Worm (Caenorhabditis elegans) whole organism, early embryonic: ENCODE measurements around the gene alh-11.

Source experiments
- B0310.2 ChIP-seq: sonication (generic microtip); optimal IDR thresholded peaks from 2 replicates; lab custom pipeline; 2016; ENCODE audit warnings: mild to moderate bottlenecking, missing genetic modification characterization, missing compliant biosample characterization
- F13C5.2 ChIP-seq: sonication (generic microtip); optimal IDR thresholded peaks from 2 replicates; lab custom pipeline; 2017; ENCODE audit warnings: mild to moderate bottlenecking, missing genetic modification characterization, inconsistent platforms, missing compliant biosample characterization
- aly-1 ChIP-seq: sonication (generic microtip); optimal IDR thresholded peaks from 2 replicates; lab custom pipeline; 2016; ENCODE audit warnings: missing genetic modification characterization, missing compliant biosample characterization
- ama-1 ChIP-seq: fragments of 150-350 bp; optimal IDR thresholded peaks from 2 replicates; lab custom pipeline; 2014
- ceh-13 ChIP-seq: fragments of 200-800 bp; sonication (Bioruptor generic); optimal IDR thresholded peaks from 2 replicates; lab custom pipeline; 2018; ENCODE audit warnings: mild to moderate bottlenecking, missing genetic modification characterization, missing compliant biosample characterization
- ceh-36 ChIP-seq: sonication (generic microtip); optimal IDR thresholded peaks from 2 replicates; lab custom pipeline; 2016; ENCODE audit warnings: missing genetic modification characterization, inconsistent platforms, missing compliant biosample characterization
- ets-7 ChIP-seq: sonication (generic microtip); optimal IDR thresholded peaks from 2 replicates; lab custom pipeline; 2016; ENCODE audit warnings: missing genotype, missing genetic modification characterization, missing compliant biosample characterization
- flt-1 ChIP-seq: fragments of 200-800 bp; sonication (Bioruptor generic); IDR thresholded peaks from 2 replicates; pipeline ENCODE4 v1.3.6; 2022; ENCODE audit warnings: missing genetic modification characterization, missing compliant biosample characterization
- hmbx-1 ChIP-seq: sonication (generic microtip); optimal IDR thresholded peaks from 2 replicates; lab custom pipeline; 2016; ENCODE audit warnings: mild to moderate bottlenecking, missing genetic modification characterization, missing compliant biosample characterization
- hmg-4 ChIP-seq: fragments of 200-800 bp; sonication (Bioruptor generic); optimal IDR thresholded peaks from 2 replicates; lab custom pipeline; 2018; ENCODE audit warnings: mild to moderate bottlenecking, missing genetic modification characterization, missing compliant biosample characterization
- hnd-1 ChIP-seq: sonication (generic microtip); optimal IDR thresholded peaks from 2 replicates; lab custom pipeline; 2016; ENCODE audit warnings: missing genetic modification characterization, missing compliant biosample characterization
- pes-1 ChIP-seq: fragments of 200-800 bp; sonication (Bioruptor generic); IDR thresholded peaks from 2 replicates; pipeline ENCODE4 v1.3.6; 2022; ENCODE audit warnings: missing genetic modification reagents, missing genetic modification characterization, missing compliant biosample characterization
- scrt-1 ChIP-seq: fragments of 200-800 bp; sonication (Bioruptor generic); IDR thresholded peaks from 2 replicates; pipeline ENCODE4 v1.3.6; 2022; ENCODE audit warnings: missing genetic modification characterization, missing compliant biosample characterization
- sea-1 ChIP-seq: fragments of 200-800 bp; sonication (Bioruptor generic); conservative IDR thresholded peaks from 2 replicates; pipeline ENCODE4 v1.3.6; 2022; ENCODE audit warnings: missing genetic modification characterization, missing compliant biosample characterization
- tbx-11 ChIP-seq: fragments of 200-800 bp; sonication (Bioruptor generic); IDR thresholded peaks from 2 replicates; pipeline ENCODE4 v1.3.6; 2022; ENCODE audit warnings: missing genetic modification characterization, missing compliant biosample characterization
- tbx-37 ChIP-seq: fragments of 200-800 bp; sonication (Bioruptor generic); conservative IDR thresholded peaks from 2 replicates; pipeline ENCODE4 v1.3.6; 2022; ENCODE audit warnings: missing genetic modification reagents, missing genetic modification characterization, missing compliant biosample characterization
- tra-4 ChIP-seq: sonication (generic microtip); optimal IDR thresholded peaks from 2 replicates; lab custom pipeline; 2017; ENCODE audit warnings: missing genetic modification characterization, missing compliant biosample characterization

Gene alh-11

ce11 chrIII:750028-750427, 28.6 kb downstream of the alh-11 start:
- no peak for TF ChIP-seq B0310.2 (tag; lab: Kevin White, UChicago)
- TF ChIP-seq hnd-1 (tag; lab: Kevin White, UChicago): no peak
- no peak for TF ChIP-seq ama-1 (lab: Kevin White, UChicago)
- TF ChIP-seq tra-4: no peak
- no peak for TF ChIP-seq scrt-1 (GFP tag; lab: Robert Waterston, UW)
- TF ChIP-seq sea-1 (GFP tag; lab: Robert Waterston, UW): no peak
- no peak for TF ChIP-seq flt-1 (GFP tag; lab: Robert Waterston, UW)
- TF ChIP-seq aly-1 (tag; lab: Kevin White, UChicago): no peak
- no peak for TF ChIP-seq F13C5.2 (tag; lab: Kevin White, UChicago)
- TF ChIP-seq ceh-13 (GFP tag; lab: Kevin White, UChicago): no peak
- no peak for TF ChIP-seq ceh-36 (tag; lab: Kevin White, UChicago)
- TF ChIP-seq tbx-11 (GFP tag; lab: Robert Waterston, UW): no peak
- no peak for TF ChIP-seq hmg-4 (GFP tag; lab: Kevin White, UChicago)
- TF ChIP-seq hmbx-1: no peak

- TF ChIP-seq hnd-1 (tag; lab: Kevin White, UChicago): no peak
- no peak for TF ChIP-seq hmg-4 (GFP tag; lab: Kevin White, UChicago)
- no peak for TF ChIP-seq aly-1 (tag; lab: Kevin White, UChicago)
- no peak for TF ChIP-seq ets-7
- TF ChIP-seq flt-1 (GFP tag; lab: Robert Waterston, UW): no peak
- TF ChIP-seq sea-1 (GFP tag; lab: Robert Waterston, UW): no peak
- TF ChIP-seq ama-1 (lab: Kevin White, UChicago): no peak
- no peak for TF ChIP-seq B0310.2 (tag; lab: Kevin White, UChicago)
- TF ChIP-seq F13C5.2 (tag; lab: Kevin White, UChicago): no peak
- TF ChIP-seq hmbx-1: no peak
- no peak for TF ChIP-seq tbx-11 (GFP tag; lab: Robert Waterston, UW)
- no peak for TF ChIP-seq tra-4
- TF ChIP-seq scrt-1 (GFP tag; lab: Robert Waterston, UW): no peak
- no peak for TF ChIP-seq ceh-13 (GFP tag; lab: Kevin White, UChicago)
- TF ChIP-seq tbx-37 (GFP tag; lab: Robert Waterston, UW): no peak
- no peak for TF ChIP-seq ceh-36 (tag; lab: Kevin White, UChicago)
- TF ChIP-seq pes-1 (GFP tag; lab: Robert Waterston, UW): no peak
Observed at ce11 chrIII:748782-749181, 29.9 kb downstream of the alh-11 start.

ce11 chrIII:744459-744858, 34.2 kb downstream of the alh-11 start:
- TF ChIP-seq hmg-4 (GFP tag; lab: Kevin White, UChicago) (no peak), tra-4 (no peak), flt-1 (GFP tag; lab: Robert Waterston, UW) (no peak), aly-1 (tag; lab: Kevin White, UChicago) (no peak), ama-1 (lab: Kevin White, UChicago) (no peak), hnd-1 (tag; lab: Kevin White, UChicago) (no peak), B0310.2 (tag; lab: Kevin White, UChicago) (no peak), hmbx-1 (no peak)

DNA sequence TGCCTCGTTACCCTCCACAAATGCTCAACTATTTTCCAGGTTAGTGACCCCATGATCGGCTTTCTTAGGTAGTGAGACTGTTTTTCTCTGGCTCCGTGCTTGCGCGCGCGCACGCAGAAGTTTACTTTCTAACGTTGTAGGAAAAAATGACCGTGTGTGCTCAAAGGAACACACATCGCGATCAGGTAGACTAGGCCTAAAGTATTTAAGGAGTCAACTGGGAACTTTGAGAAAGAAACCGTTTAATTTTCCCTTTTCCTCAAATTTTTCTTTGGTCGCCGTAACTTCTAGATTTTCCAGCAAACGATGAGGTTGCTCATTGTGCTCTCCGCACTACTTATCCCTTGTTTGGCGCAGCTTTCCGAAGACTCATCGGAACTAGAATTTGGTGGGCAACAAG, 38.3 kb downstream of the alh-11 start, which contains the start of gene idpp-1:
TSS of gene idpp-1 (plus strand) at position 301 of the 400 bp plus-strand sequence.
- TF ChIP-seq hmg-4 (GFP tag; lab: Kevin White, UChicago) (no peak), tbx-37 (GFP tag; lab: Robert Waterston, UW) (no peak), hnd-1 (tag; lab: Kevin White, UChicago) (no peak), F13C5.2 (tag; lab: Kevin White, UChicago) (no peak), ceh-13 (GFP tag; lab: Kevin White, UChicago) (no peak), scrt-1 (GFP tag; lab: Robert Waterston, UW) (no peak), tra-4 (no peak), sea-1 (GFP tag; lab: Robert Waterston, UW) (no peak), ets-7 (no peak)

DNA sequence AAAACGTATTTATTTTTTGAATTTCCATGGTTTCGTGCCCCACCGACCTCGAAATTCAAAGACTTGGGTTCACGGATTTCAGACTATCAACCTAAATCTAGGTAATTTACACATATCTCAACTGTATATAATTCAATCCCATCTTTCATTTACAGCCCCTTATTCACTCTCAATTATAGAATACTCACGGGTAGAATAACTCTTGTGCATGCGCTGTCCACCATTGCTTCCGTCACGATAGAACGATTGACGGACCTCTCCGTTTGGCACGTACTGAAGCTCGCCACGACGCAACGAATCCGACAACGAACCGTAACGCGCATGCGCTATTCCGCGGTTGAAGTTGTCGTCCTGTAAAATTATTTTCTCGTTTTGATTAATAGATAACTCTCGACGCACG, 50.0 kb downstream of the alh-11 start:
- TF ChIP-seq aly-1 (tag; lab: Kevin White, UChicago) (no peak), tbx-37 (GFP tag; lab: Robert Waterston, UW) (no peak), ceh-13 (GFP tag; lab: Kevin White, UChicago) (no peak), tbx-11 (GFP tag; lab: Robert Waterston, UW) (no peak), scrt-1 (GFP tag; lab: Robert Waterston, UW) (no peak), hmbx-1 (no peak)

DNA sequence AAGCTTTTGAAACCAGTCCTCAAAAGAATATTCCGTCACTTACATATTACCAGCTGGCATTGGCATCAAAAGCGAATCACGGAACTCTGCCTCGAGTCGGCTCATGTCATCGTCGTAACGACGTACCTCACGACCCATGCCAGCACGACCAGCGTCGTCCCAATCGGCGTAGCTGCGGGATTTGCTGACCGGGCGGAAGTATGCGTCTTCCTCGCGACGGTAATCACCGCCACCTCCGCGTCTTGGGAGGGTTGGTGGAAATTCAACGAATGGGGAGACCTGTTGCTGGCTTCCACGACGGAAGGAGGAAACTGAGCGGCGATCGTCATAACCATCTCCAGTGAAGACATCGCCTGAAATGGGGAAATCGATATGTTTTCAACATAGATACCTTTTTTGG, 50.6 kb downstream of the alh-11 start:
- no peak for TF ChIP-seq F13C5.2 (tag; lab: Kevin White, UChicago)
- no peak for TF ChIP-seq tbx-37 (GFP tag; lab: Robert Waterston, UW)
- no peak for TF ChIP-seq ets-7

ce11 chrIII:724819-725218, 53.9 kb downstream of the alh-11 start, which contains the start of gene flp-24:
flp-24 (plus strand) TSS chrIII:725119.
- TF ChIP-seq aly-1 (tag; lab: Kevin White, UChicago) (no peak), ceh-13 (GFP tag; lab: Kevin White, UChicago) (no peak), sea-1 (GFP tag; lab: Robert Waterston, UW) (no peak), hmg-4 (GFP tag; lab: Kevin White, UChicago) (no peak), pes-1 (GFP tag; lab: Robert Waterston, UW) (no peak), tbx-11 (GFP tag; lab: Robert Waterston, UW) (no peak), hmbx-1 (no peak), ceh-36 (tag; lab: Kevin White, UChicago) (no peak), F13C5.2 (tag; lab: Kevin White, UChicago) (no peak), ets-7 (no peak), tbx-37 (GFP tag; lab: Robert Waterston, UW) (no peak), tra-4 (no peak), flt-1 (GFP tag; lab: Robert Waterston, UW) (no peak)
